Worm (Caenorhabditis elegans) whole organism, young adult: ENCODE results near the gene T03G11.10.

Experiments used
- dpff-1 ChIP-seq: sonication (generic microtip); optimal IDR thresholded peaks from 2 replicates; lab custom pipeline; 2017; ENCODE audit warnings: mild to moderate bottlenecking, missing genetic modification characterization, missing compliant biosample characterization
- lin-54 ChIP-seq: fragments of 200-800 bp; sonication (Bioruptor generic); optimal IDR thresholded peaks from 2 replicates; lab custom pipeline; 2018; ENCODE audit warnings: mild to moderate bottlenecking, missing genetic modification characterization, missing compliant biosample characterization
- lir-1 ChIP-seq: fragments of 200-800 bp; sonication (Bioruptor generic); conservative IDR thresholded peaks from 2 replicates; pipeline ENCODE4 v1.3.6; 2022; ENCODE audit warnings: missing genetic modification reagents, missing genetic modification characterization, missing compliant biosample characterization
- ztf-25 ChIP-seq: fragments of 200-800 bp; sonication (Bioruptor generic); IDR thresholded peaks from 2 replicates; pipeline ENCODE4 v1.3.6; 2022; ENCODE audit warnings: missing genetic modification reagents, missing genetic modification characterization, missing compliant biosample characterization

DNA sequence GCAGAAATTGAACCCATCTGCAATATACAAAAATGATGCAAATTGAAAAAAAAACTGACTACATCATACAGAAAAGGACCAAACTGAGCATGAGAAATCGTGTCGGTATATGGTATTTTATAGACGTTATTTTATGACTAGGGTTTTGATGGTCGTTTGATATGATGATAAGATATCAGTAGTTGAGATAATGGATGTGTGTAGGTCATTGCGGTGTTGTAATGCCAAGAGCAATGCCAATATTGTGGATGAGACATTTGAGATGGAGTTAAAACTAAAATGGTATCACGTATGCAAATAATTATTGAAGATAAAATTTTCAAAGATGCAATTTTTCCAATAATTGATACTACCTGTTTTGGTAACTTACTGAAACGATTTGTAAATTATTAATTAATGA lies 11.3 kb downstream of the T03G11.10 start, which contains the start of gene C31H2.4:
- TF ChIP-seq lin-54 (GFP tag; lab: Kevin White, UChicago) (no peak), dpff-1 (tag; lab: Kevin White, UChicago) (no peak), ztf-25 (GFP tag; lab: Robert Waterston, UW) (no peak), lir-1 (GFP tag; lab: Robert Waterston, UW) (no peak)
